Worm (Caenorhabditis elegans): ENCODE data around the gene rbm-26.

Gene rbm-26

ce11 chrIII:5691826-5692225, 19.5 kb upstream of the rbm-26 start:
- TF ChIP-seq ama-1 (optimal IDR thresholded peaks at IDR 0.05) = no peak
- no peak for TF ChIP-seq R02D3.7 (tag; optimal IDR thresholded peaks at IDR 0.05)
- no peak for TF ChIP-seq nhr-28 (tag; optimal IDR thresholded peaks at IDR 0.05)
- TF ChIP-seq tbx-2 (tag; optimal IDR thresholded peaks at IDR 0.05) = no peak
- no peak for TF ChIP-seq ceh-16 (tag; optimal IDR thresholded peaks at IDR 0.05)
- no peak for TF ChIP-seq hmg-11 (tag; optimal IDR thresholded peaks at IDR 0.05)
- TF ChIP-seq zag-1 (tag; optimal IDR thresholded peaks at IDR 0.05) = no peak
- no peak for TF ChIP-seq snpc-4 (tag; optimal IDR thresholded peaks at IDR 0.05)

- no peak for TF ChIP-seq nhr-28 (tag; optimal IDR thresholded peaks at IDR 0.05)
- TF ChIP-seq sea-2 (GFP tag; optimal IDR thresholded peaks at IDR 0.05) = no peak
- TF ChIP-seq eor-1 (tag; optimal IDR thresholded peaks at IDR 0.05) = no peak
- no peak for TF ChIP-seq nhr-12 (tag; optimal IDR thresholded peaks at IDR 0.05)
- no peak for TF ChIP-seq tbx-2 (tag; optimal IDR thresholded peaks at IDR 0.05)
- TF ChIP-seq nhr-76 (tag; optimal IDR thresholded peaks at IDR 0.05) = no peak
- TF ChIP-seq ceh-28 (tag; optimal IDR thresholded peaks at IDR 0.05) = no peak
- peak; percentile 15 for TF ChIP-seq R02D3.7 (tag; optimal IDR thresholded peaks at IDR 0.05)
- no peak for TF ChIP-seq fkh-10 (GFP tag; optimal IDR thresholded peaks at IDR 0.05)
- no peak for TF ChIP-seq nhr-237 (tag; optimal IDR thresholded peaks at IDR 0.05)
- TF ChIP-seq lin-15B (tag; optimal IDR thresholded peaks at IDR 0.05) = no peak
- TF ChIP-seq aly-2 (tag; optimal IDR thresholded peaks at IDR 0.05) = no peak
- TF ChIP-seq lsy-12 (tag; optimal IDR thresholded peaks at IDR 0.05) = no peak
- no peak for TF ChIP-seq ceh-16 (tag; optimal IDR thresholded peaks at IDR 0.05)
- no peak for TF ChIP-seq nhr-11 (tag; optimal IDR thresholded peaks at IDR 0.05)
- TF ChIP-seq pha-4 (tag; optimal IDR thresholded peaks at IDR 0.05) = peak; percentile 39
- no peak for TF ChIP-seq mdl-1 (tag; optimal IDR thresholded peaks at IDR 0.05)
- peak; percentile 17 for TF ChIP-seq hmg-11 (tag; optimal IDR thresholded peaks at IDR 0.05)
- TF ChIP-seq mml-1 (tag; optimal IDR thresholded peaks at IDR 0.05) = no peak
- TF ChIP-seq ztf-4 (tag; optimal IDR thresholded peaks at IDR 0.05) = no peak
- TF ChIP-seq fkh-2 (tag; optimal IDR thresholded peaks at IDR 0.05) = no peak
- TF ChIP-seq egl-27 (tag; optimal IDR thresholded peaks at IDR 0.05) = no peak
- no peak for TF ChIP-seq ztf-11 (tag; optimal IDR thresholded peaks at IDR 0.05)
- TF ChIP-seq elt-2 (tag; optimal IDR thresholded peaks at IDR 0.05) = no peak
- TF ChIP-seq nfya-1 (tag; optimal IDR thresholded peaks at IDR 0.05; ENCODE audit: insufficient read depth) = peak; percentile 35
- TF ChIP-seq nhr-67 (tag; optimal IDR thresholded peaks at IDR 0.05) = no peak
- TF ChIP-seq nhr-77 (tag; optimal IDR thresholded peaks at IDR 0.05) = no peak
- TF ChIP-seq fos-1 (tag; optimal IDR thresholded peaks at IDR 0.05) = no peak
These were observed 18.7 kb upstream of the rbm-26 start, which contains the start of the genes abi-1 and arle-14 for ce11 chrIII:5692690-5693089. Gene abi-1 (minus strand): TSS chrIII:5692740. Gene arle-14 (plus strand): TSS chrIII:5692906.

ce11 chrIII:5693736-5694135, 17.6 kb upstream of the rbm-26 start, which contains the start of gene B0336.13:
Gene B0336.13 (plus strand): TSS chrIII:5694036.
- TF ChIP-seq ZK546.5 (tag; optimal IDR thresholded peaks at IDR 0.05) (no peak), lin-39 (tag; optimal IDR thresholded peaks at IDR 0.05) (no peak), fos-1 (tag; optimal IDR thresholded peaks at IDR 0.05) (no peak), nhr-67 (tag; optimal IDR thresholded peaks at IDR 0.05) (no peak), egl-5 (tag; optimal IDR thresholded peaks at IDR 0.05) (no peak), nhr-23 (tag; optimal IDR thresholded peaks at IDR 0.05) (no peak), fkh-2 (tag; optimal IDR thresholded peaks at IDR 0.05) (no peak), nhr-11 (tag; optimal IDR thresholded peaks at IDR 0.05) (no peak), egl-27 (tag; optimal IDR thresholded peaks at IDR 0.05) (no peak)

ce11 chrIII:5697266-5697665, 14.1 kb upstream of the rbm-26 start, which contains the start of gene B0336.7:
Gene B0336.7 (minus strand): TSS chrIII:5697366.
- TF ChIP-seq ZK546.5 (tag; optimal IDR thresholded peaks at IDR 0.05) (no peak), nhr-11 (tag; optimal IDR thresholded peaks at IDR 0.05) (no peak), ztf-11 (tag; optimal IDR thresholded peaks at IDR 0.05) (no peak), R02D3.7 (tag; optimal IDR thresholded peaks at IDR 0.05) (no peak), egl-5 (tag; optimal IDR thresholded peaks at IDR 0.05) (no peak), egl-27 (tag; optimal IDR thresholded peaks at IDR 0.05) (no peak), mml-1 (tag; optimal IDR thresholded peaks at IDR 0.05) (no peak)

Data from whole organism, L3 larva.